Worm (Caenorhabditis elegans) whole organism, L4 larva: ENCODE results near the gene scl-1.

Experiments used
- fkh-10 ChIP-seq: fragments of 150-350 bp; optimal IDR thresholded peaks from 2 replicates; lab custom pipeline; 2014; ENCODE audit warnings: missing biosample characterization, missing genetic modification reagents, missing genetic modification characterization
- gei-8 ChIP-seq: fragments of 200-800 bp; sonication (Bioruptor generic); optimal IDR thresholded peaks from 2 replicates; lab custom pipeline; 2018; ENCODE audit warnings: mild to moderate bottlenecking, missing genetic modification characterization, missing compliant biosample characterization
- hlh-30 ChIP-seq: sonication (generic microtip); optimal IDR thresholded peaks from 2 replicates; lab custom pipeline; 2017; ENCODE audit warnings: antibody characterized with exemption, mild to moderate bottlenecking, missing genetic modification characterization, missing compliant biosample characterization; ENCODE audit not compliant: insufficient read depth
- nhr-10 ChIP-seq: fragments of 150-350 bp; optimal IDR thresholded peaks from 2 replicates; lab custom pipeline; 2014; ENCODE audit warnings: missing biosample characterization, missing genetic modification characterization
- nhr-6 ChIP-seq: fragments of 150-350 bp; optimal IDR thresholded peaks from 2 replicates; lab custom pipeline; 2014; ENCODE audit warnings: missing biosample characterization, missing genetic modification characterization
- sdz-12 ChIP-seq: fragments of 200-800 bp; sonication (Bioruptor generic); optimal IDR thresholded peaks from 2 replicates; lab custom pipeline; 2018; ENCODE audit warnings: mild to moderate bottlenecking, missing genetic modification characterization, missing compliant biosample characterization
- snpc-1.2 ChIP-seq: fragments of 200-800 bp; sonication (Bioruptor generic); IDR thresholded peaks from 2 replicates; pipeline ENCODE4 v1.3.6; 2022; ENCODE audit warnings: missing genetic modification reagents, missing genetic modification characterization, missing compliant biosample characterization
- ztf-11 ChIP-seq: fragments of 150-350 bp; optimal IDR thresholded peaks from 2 replicates; lab custom pipeline; 2014; ENCODE audit warnings: missing biosample characterization, missing genetic modification characterization

DNA sequence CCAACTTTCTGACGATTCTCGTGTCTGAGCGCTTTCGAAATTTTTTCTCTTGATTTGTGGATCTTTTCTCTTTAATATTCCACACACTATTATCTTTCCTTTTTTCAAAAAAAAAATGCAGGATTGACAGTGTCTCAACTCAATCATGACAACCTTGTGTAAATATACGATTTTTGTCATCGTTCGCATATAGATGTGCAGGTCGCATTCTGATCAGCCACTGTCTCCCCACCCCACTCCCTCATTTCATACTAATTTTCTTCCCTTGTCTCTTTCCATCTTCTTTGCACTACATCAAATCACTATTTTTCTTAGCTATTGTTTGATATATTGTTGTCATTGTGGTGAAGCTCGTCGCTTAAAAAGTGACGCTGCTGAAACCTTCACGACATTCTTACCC is 20.8 kb upstream of the scl-1 start:
- TF ChIP-seq nhr-10 (tag; lab: Kevin White, UChicago), result no peak
- no peak for TF ChIP-seq ztf-11 (tag; lab: Kevin White, UChicago)
- TF ChIP-seq hlh-30 (tag; lab: Kevin White, UChicago), result no peak
- no peak for TF ChIP-seq sdz-12 (GFP tag; lab: Kevin White, UChicago)
- no peak for TF ChIP-seq gei-8 (GFP tag; lab: Kevin White, UChicago)
- no peak for TF ChIP-seq fkh-10 (GFP tag; lab: Kevin White, UChicago)
- TF ChIP-seq nhr-6 (tag; lab: Kevin White, UChicago), result no peak
- no peak for TF ChIP-seq snpc-1.2 (GFP tag; lab: Robert Waterston, UW)
